Worm (Caenorhabditis elegans): Measurements from ENCODE around the gene cyn-4.

cyn-4 gene

ce11 chrII:10868670-10869246, 3.7 kb downstream of the cyn-4 start, which contains the start of the genes gmps-1 and cap-2:
gmps-1 (minus strand) TSS chrII:10868720.
cap-2 (plus strand) TSS chrII:10869196.
- peak; percentile 69; the same call in 1 of the 2 replicates for TF ChIP-seq daf-19 (GFP tag; conservative IDR thresholded peaks at IDR 0.05)
- peak; percentile 1 for TF ChIP-seq nhr-237 (tag; optimal IDR thresholded peaks at IDR 0.05)
- peak; percentile 91 for TF ChIP-seq mdt-29 (GFP tag; IDR thresholded peaks at IDR 0.05)
- no peak for TF ChIP-seq ceh-82 (tag; optimal IDR thresholded peaks at IDR 0.05)
- peak; percentile 95 for TF ChIP-seq dmd-6 (GFP tag; IDR thresholded peaks at IDR 0.05)
- TF ChIP-seq nhr-77 (tag; optimal IDR thresholded peaks at IDR 0.05), result peak; percentile 96
- peak; percentile 93 for TF ChIP-seq nhr-6 (tag; optimal IDR thresholded peaks at IDR 0.05)
- peak; percentile 91 for TF ChIP-seq F37D6.2 (tag; optimal IDR thresholded peaks at IDR 0.05)
- TF ChIP-seq ZK546.5 (tag; optimal IDR thresholded peaks at IDR 0.05), result peak in 1 of 2 experiments; percentile 20
- peak; percentile 90 for TF ChIP-seq F10B5.3 (tag; optimal IDR thresholded peaks at IDR 0.05)
- TF ChIP-seq daf-12 (tag; optimal IDR thresholded peaks at IDR 0.05), result no peak
- peak; percentile 96 for TF ChIP-seq mes-2 (tag; optimal IDR thresholded peaks at IDR 0.05; ENCODE audit: poor library complexity, severe bottlenecking)
- peak; percentile 89 for TF ChIP-seq T20F7.1 (GFP tag; optimal IDR thresholded peaks at IDR 0.05)
- TF ChIP-seq pqm-1 (tag; optimal IDR thresholded peaks at IDR 0.05), result peak; percentile 12
- TF ChIP-seq lin-1 (GFP tag; IDR thresholded peaks at IDR 0.05), result peak; percentile 86
- peak; percentile 95 for TF ChIP-seq ceh-20 (GFP tag; IDR thresholded peaks at IDR 0.05)
- peak; percentile 95 for TF ChIP-seq fkh-10 (GFP tag; optimal IDR thresholded peaks at IDR 0.05)
- TF ChIP-seq ceh-32 (tag; optimal IDR thresholded peaks at IDR 0.05; ENCODE audit: poor library complexity), result peak; percentile 81
- TF ChIP-seq pha-4 (GFP tag; IDR thresholded peaks at IDR 0.05), result peak; percentile 96
- TF ChIP-seq pha-4 (tag; optimal IDR thresholded peaks at IDR 0.05), result no peak
- peak; percentile 79 for TF ChIP-seq jun-1 (tag; optimal IDR thresholded peaks at IDR 0.05)
- TF ChIP-seq aha-1 (tag), result peak; percentile 96
- TF ChIP-seq nhr-48 (tag; optimal IDR thresholded peaks at IDR 0.05), result peak; percentile 90
- no peak for TF ChIP-seq nhr-41 (GFP tag; IDR thresholded peaks at IDR 0.05)
- peak; percentile 96 for TF ChIP-seq nhr-102 (tag; optimal IDR thresholded peaks at IDR 0.05)
- peak; percentile 94 for TF ChIP-seq duxl-1 (tag; optimal IDR thresholded peaks at IDR 0.05; ENCODE audit: poor library complexity)
- TF ChIP-seq nhr-42 (GFP tag; IDR thresholded peaks at IDR 0.05), result peak; percentile 94
- TF ChIP-seq php-3 (GFP tag; IDR thresholded peaks at IDR 0.05), result peak; percentile 83
- TF ChIP-seq dpl-1 (GFP tag; optimal IDR thresholded peaks at IDR 0.05), result peak; percentile 91
- peak; percentile 98 for TF ChIP-seq hmg-1.1 (GFP tag; IDR thresholded peaks at IDR 0.05)
- TF ChIP-seq ctbp-1 (GFP tag; IDR thresholded peaks at IDR 0.05), result peak; percentile 97
- peak; percentile 48 for TF ChIP-seq mxl-3 (GFP tag; optimal IDR thresholded peaks at IDR 0.05)
- peak; percentile 60 for TF ChIP-seq Y5F2A.4 (GFP tag; optimal IDR thresholded peaks at IDR 0.05)
- peak; percentile 7; the same call in 1 of the 2 replicates for TF ChIP-seq D1046.2 (GFP tag; IDR thresholded peaks at IDR 0.05)
- peak; percentile 98 for TF ChIP-seq T26A8.4 (GFP tag; IDR thresholded peaks at IDR 0.05)
- TF ChIP-seq nhr-28 (tag; optimal IDR thresholded peaks at IDR 0.05), result peak; percentile 87
- TF ChIP-seq mdl-1 (tag; optimal IDR thresholded peaks at IDR 0.05), result peak; percentile 61 to 78
- peak; percentile 93 for TF ChIP-seq lin-38 (GFP tag; IDR thresholded peaks at IDR 0.05)
- peak; percentile 75 for TF ChIP-seq ceh-28 (tag; optimal IDR thresholded peaks at IDR 0.05)
- TF ChIP-seq tra-1 (GFP tag; IDR thresholded peaks at IDR 0.05), result peak; percentile 84
- peak; percentile 76; the same call in 1 of the 2 replicates for TF ChIP-seq mxl-2 (GFP tag; conservative IDR thresholded peaks at IDR 0.05)
- peak; percentile 86 for TF ChIP-seq lin-29 (GFP tag; IDR thresholded peaks at IDR 0.05)
- TF ChIP-seq nhr-25 (tag; optimal IDR thresholded peaks at IDR 0.05; ENCODE audit: borderline replicate concordance, insufficient read depth), result peak; percentile 49
- TF ChIP-seq vab-7 (GFP tag; IDR thresholded peaks at IDR 0.05), result peak; percentile 80
- TF ChIP-seq gei-8 (GFP tag; optimal IDR thresholded peaks at IDR 0.05), result peak; percentile 71
- TF ChIP-seq dmd-8 (GFP tag; IDR thresholded peaks at IDR 0.05), result peak; percentile 70; the same call in 1 of the 2 replicates
- TF ChIP-seq hif-1 (tag; optimal IDR thresholded peaks at IDR 0.05), result peak; percentile 68 to 87
- TF ChIP-seq rbr-2 (tag; optimal IDR thresholded peaks at IDR 0.05), result peak; percentile 95
- peak; percentile 95 for TF ChIP-seq hlh-11 (tag; optimal IDR thresholded peaks at IDR 0.05)
- peak; percentile 33 for TF ChIP-seq sdz-12 (GFP tag; optimal IDR thresholded peaks at IDR 0.05)
